Worm (Caenorhabditis elegans) whole organism, L1 larva: ENCODE results near the gene hpo-19.
A peak's percentile ranks its signal among the peaks of the same experiment; 100 is the strongest.

Experiments used
- C04F5.9 ChIP-seq: sonication (generic microtip); optimal IDR thresholded peaks from 2 replicates; lab custom pipeline; 2016; ENCODE audit warnings: missing genetic modification characterization, missing compliant biosample characterization
- C16A3.4 ChIP-seq: fragments of 150-350 bp; optimal IDR thresholded peaks from 2 replicates; lab custom pipeline; 2014; ENCODE audit warnings: missing biosample characterization, missing genetic modification characterization
- aha-1 ChIP-seq: fragments of 150-350 bp; optimal IDR thresholded peaks from 2 replicates; lab custom pipeline; 2014; ENCODE audit warnings: missing biosample characterization, missing genetic modification characterization
- alr-1 ChIP-seq: fragments of 200-800 bp; sonication (Bioruptor generic); optimal IDR thresholded peaks from 2 replicates; lab custom pipeline; 2018; ENCODE audit warnings: borderline replicate concordance, mild to moderate bottlenecking, missing genetic modification characterization, missing compliant biosample characterization
- aly-2 ChIP-seq: fragments of 150-350 bp; optimal IDR thresholded peaks from 2 replicates; lab custom pipeline; 2014; ENCODE audit warnings: missing biosample characterization, missing genetic modification characterization
- ama-1 ChIP-seq: fragments of 150-350 bp; optimal IDR thresholded peaks from 2 replicates; lab custom pipeline; 2014
- blmp-1 ChIP-seq: fragments of 150-350 bp; optimal IDR thresholded peaks from 2 replicates; lab custom pipeline; 2014; ENCODE audit warnings: missing biosample characterization, missing genetic modification characterization
- ceh-63 ChIP-seq: fragments of 200-800 bp; sonication (Bioruptor generic); optimal IDR thresholded peaks from 2 replicates; lab custom pipeline; 2018; ENCODE audit warnings: mild to moderate bottlenecking, missing genetic modification characterization, missing compliant biosample characterization
- ceh-8 ChIP-seq: fragments of 200-800 bp; sonication (Bioruptor generic); optimal IDR thresholded peaks from 2 replicates; lab custom pipeline; 2018; ENCODE audit warnings: mild to moderate bottlenecking, missing genetic modification characterization, moderate library complexity, missing compliant biosample characterization
- ceh-88 ChIP-seq: fragments of 200-800 bp; sonication (Bioruptor generic); IDR thresholded peaks from 2 replicates; pipeline ENCODE4 v1.3.6; 2022; ENCODE audit warnings: missing genetic modification characterization, missing compliant biosample characterization
- dsc-1 ChIP-seq: sonication (generic microtip); optimal IDR thresholded peaks from 2 replicates; lab custom pipeline; 2016; ENCODE audit warnings: mild to moderate bottlenecking, missing genetic modification characterization, missing compliant biosample characterization
- efl-3 ChIP-seq: fragments of 200-800 bp; sonication (Bioruptor generic); optimal IDR thresholded peaks from 2 replicates; lab custom pipeline; 2018; ENCODE audit warnings: mild to moderate bottlenecking, missing genetic modification characterization, missing compliant biosample characterization
- egl-27 ChIP-seq, 2 experiments: fragments of 150-350 bp in 1 of 2; sonication (generic microtip); optimal IDR thresholded peaks; 3 replicates each; lab custom pipeline; 2017 to 2018; ENCODE audit warnings: missing biosample characterization in 2 of 2, missing genetic modification characterization in 2 of 2, missing genetic modification reagents in 2 of 2
- ets-5 ChIP-seq: fragments of 200-800 bp; sonication (Bioruptor generic); IDR thresholded peaks from 2 replicates; pipeline ENCODE4 v1.3.6; 2022; ENCODE audit warnings: missing genetic modification characterization, missing compliant biosample characterization
- fkh-4 ChIP-seq: sonication (generic microtip); optimal IDR thresholded peaks from 2 replicates; lab custom pipeline; 2016; ENCODE audit warnings: missing compliant biosample characterization, missing genetic modification characterization, borderline replicate concordance
- fkh-8 ChIP-seq: sonication (generic microtip); optimal IDR thresholded peaks from 2 replicates; lab custom pipeline; 2016; ENCODE audit warnings: mild to moderate bottlenecking, missing genetic modification characterization, missing compliant biosample characterization
- fos-1 ChIP-seq: fragments of 150-350 bp; optimal IDR thresholded peaks from 2 replicates; lab custom pipeline; 2014; ENCODE audit warnings: missing biosample characterization, missing genetic modification characterization
- hlh-17 ChIP-seq: fragments of 200-800 bp; sonication (Bioruptor generic); optimal IDR thresholded peaks from 2 replicates; lab custom pipeline; 2018; ENCODE audit warnings: missing genetic modification characterization, mild to moderate bottlenecking, missing compliant biosample characterization, moderate library complexity, borderline replicate concordance
- hlh-4 ChIP-seq: sonication (generic microtip); optimal IDR thresholded peaks from 2 replicates; lab custom pipeline; 2016; ENCODE audit warnings: mild to moderate bottlenecking, missing genetic modification characterization, missing compliant biosample characterization
- hpl-2 ChIP-seq: fragments of 150-350 bp; optimal IDR thresholded peaks from 2 replicates; lab custom pipeline; 2014; ENCODE audit warnings: missing biosample characterization, missing genetic modification reagents, missing genetic modification characterization
- isw-1 ChIP-seq: fragments of 200-800 bp; sonication (Bioruptor generic); IDR thresholded peaks from 2 replicates; pipeline ENCODE4 v1.3.6; 2022; ENCODE audit warnings: missing genetic modification characterization, missing compliant biosample characterization
- jun-1 ChIP-seq: fragments of 150-350 bp; optimal IDR thresholded peaks from 2 replicates; lab custom pipeline; 2014; ENCODE audit warnings: missing biosample characterization, missing genetic modification reagents, missing genetic modification characterization
- lin-13 ChIP-seq: fragments of 150-350 bp; optimal IDR thresholded peaks from 2 replicates; lab custom pipeline; 2014; ENCODE audit warnings: missing biosample characterization, missing genetic modification reagents, missing genetic modification characterization
- lin-14 ChIP-seq: fragments of 200-800 bp; sonication (Bioruptor generic); optimal IDR thresholded peaks from 2 replicates; lab custom pipeline; 2018; ENCODE audit warnings: mild to moderate bottlenecking, missing genetic modification characterization, moderate library complexity, missing compliant biosample characterization
- lin-15B ChIP-seq: fragments of 150-350 bp; sonication (generic microtip); optimal IDR thresholded peaks from 3 replicates; lab custom pipeline; 2014; ENCODE audit warnings: missing biosample characterization, missing genetic modification characterization
- lin-35 ChIP-seq, 2 experiments: fragments of 150-350 bp; optimal IDR thresholded peaks; 2 replicates each; lab custom pipeline; 2014; ENCODE audit warnings: missing biosample characterization in 2 of 2, missing genetic modification characterization in 2 of 2, missing genetic modification reagents in 2 of 2
- lin-39 ChIP-seq: fragments of 150-350 bp; optimal IDR thresholded peaks from 2 replicates; lab custom pipeline; 2014; ENCODE audit warnings: missing biosample characterization, missing genetic modification reagents, missing genetic modification characterization
- lsy-2 ChIP-seq, 2 experiments: fragments of 150-350 bp; optimal IDR thresholded peaks; 2 replicates each; lab custom pipeline; 2014; ENCODE audit warnings: missing biosample characterization in 2 of 2, missing genetic modification characterization in 2 of 2
- mdl-1 ChIP-seq, 2 experiments: fragments of 150-350 bp; optimal IDR thresholded peaks; 2 replicates each; lab custom pipeline; 2014 to 2017; ENCODE audit warnings: missing biosample characterization in 2 of 2, missing genetic modification characterization in 2 of 2, inconsistent platforms in 1 of 2
- mef-2 ChIP-seq: fragments of 150-350 bp; optimal IDR thresholded peaks from 2 replicates; lab custom pipeline; 2014; ENCODE audit warnings: missing biosample characterization, missing genetic modification characterization
- nhr-11 ChIP-seq: fragments of 150-350 bp; optimal IDR thresholded peaks from 2 replicates; lab custom pipeline; 2014; ENCODE audit warnings: missing biosample characterization, missing genetic modification characterization
- nhr-12 ChIP-seq: sonication (generic microtip); optimal IDR thresholded peaks from 2 replicates; lab custom pipeline; 2017; ENCODE audit warnings: missing biosample characterization, missing genetic modification characterization
- nhr-19 ChIP-seq: fragments of 200-800 bp; sonication (Bioruptor generic); conservative IDR thresholded peaks from 2 replicates; pipeline ENCODE4 v1.3.6; 2022; ENCODE audit warnings: missing genetic modification characterization, missing compliant biosample characterization
- nhr-20 ChIP-seq: sonication (generic microtip); optimal IDR thresholded peaks from 2 replicates; lab custom pipeline; 2016; ENCODE audit warnings: mild to moderate bottlenecking, missing genetic modification characterization, missing compliant biosample characterization
- nhr-28 ChIP-seq: fragments of 150-350 bp; optimal IDR thresholded peaks from 2 replicates; lab custom pipeline; 2014; ENCODE audit warnings: missing biosample characterization, missing genetic modification characterization
- nhr-77 ChIP-seq: fragments of 150-350 bp; optimal IDR thresholded peaks from 2 replicates; lab custom pipeline; 2014; ENCODE audit warnings: missing biosample characterization, missing genetic modification characterization
- nhr-84 ChIP-seq: sonication (generic microtip); optimal IDR thresholded peaks from 2 replicates; lab custom pipeline; 2017; ENCODE audit warnings: missing biosample characterization, missing genetic modification characterization
- nhr-85 ChIP-seq: sonication (generic microtip); peaks from one replicate; lab custom pipeline; 2016; ENCODE audit warnings: missing genetic modification characterization, inconsistent platforms, missing compliant biosample characterization
- pag-3 ChIP-seq: sonication (generic microtip); optimal IDR thresholded peaks from 2 replicates; lab custom pipeline; 2017; ENCODE audit warnings: missing genetic modification characterization, mild to moderate bottlenecking, missing compliant biosample characterization, antibody characterized with exemption, borderline replicate concordance; ENCODE audit not compliant: insufficient read depth
- pax-3 ChIP-seq: fragments of 200-800 bp; sonication (Bioruptor generic); optimal IDR thresholded peaks from 2 replicates; lab custom pipeline; 2018; ENCODE audit warnings: mild to moderate bottlenecking, missing genetic modification characterization, moderate library complexity, missing compliant biosample characterization
- pqm-1 ChIP-seq: sonication (generic microtip); optimal IDR thresholded peaks from 3 replicates; lab custom pipeline; 2017; ENCODE audit warnings: missing biosample characterization, missing genetic modification characterization
- skn-1 ChIP-seq: fragments of 150-350 bp; optimal IDR thresholded peaks from 2 replicates; lab custom pipeline; 2014; ENCODE audit warnings: missing biosample characterization, missing genetic modification characterization
- snpc-4 ChIP-seq: fragments of 150-350 bp; optimal IDR thresholded peaks from 2 replicates; lab custom pipeline; 2014; ENCODE audit warnings: missing biosample characterization, missing genetic modification characterization
- snu-23 ChIP-seq: sonication (generic microtip); optimal IDR thresholded peaks from 2 replicates; lab custom pipeline; 2016; ENCODE audit warnings: missing genetic modification characterization, missing compliant biosample characterization
- sox-4 ChIP-seq: sonication (generic microtip); optimal IDR thresholded peaks from 2 replicates; lab custom pipeline; 2016; ENCODE audit warnings: missing genetic modification characterization, missing compliant biosample characterization
- tbx-2 ChIP-seq: sonication (generic microtip); optimal IDR thresholded peaks from 2 replicates; lab custom pipeline; 2016; ENCODE audit warnings: missing genetic modification characterization, missing compliant biosample characterization
- tlp-1 ChIP-seq: fragments of 150-350 bp; optimal IDR thresholded peaks from 2 replicates; lab custom pipeline; 2014; ENCODE audit warnings: missing biosample characterization, missing genetic modification characterization
- unc-62 ChIP-seq: fragments of 150-350 bp; optimal IDR thresholded peaks from 2 replicates; lab custom pipeline; 2014; ENCODE audit warnings: missing biosample characterization, missing genetic modification reagents, missing genetic modification characterization
- vab-15 ChIP-seq: sonication (generic microtip); optimal IDR thresholded peaks from 2 replicates; lab custom pipeline; 2017; ENCODE audit warnings: missing genotype, mild to moderate bottlenecking, missing genetic modification characterization, missing compliant biosample characterization
- zip-4 ChIP-seq: fragments of 200-800 bp; sonication (Bioruptor generic); optimal IDR thresholded peaks from 2 replicates; lab custom pipeline; 2018; ENCODE audit warnings: mild to moderate bottlenecking, missing genetic modification characterization, moderate library complexity, missing compliant biosample characterization
- ztf-11 ChIP-seq, 2 experiments: sonication (generic microtip); optimal IDR thresholded peaks; 2 replicates each; lab custom pipeline; 2016 to 2017; ENCODE audit warnings: missing genetic modification characterization in 2 of 2, missing biosample characterization in 1 of 2, missing compliant biosample characterization in 1 of 2
- ztf-4 ChIP-seq: fragments of 150-350 bp; optimal IDR thresholded peaks from 2 replicates; lab custom pipeline; 2014; ENCODE audit warnings: missing biosample characterization, missing genetic modification characterization

Gene hpo-19

DNA sequence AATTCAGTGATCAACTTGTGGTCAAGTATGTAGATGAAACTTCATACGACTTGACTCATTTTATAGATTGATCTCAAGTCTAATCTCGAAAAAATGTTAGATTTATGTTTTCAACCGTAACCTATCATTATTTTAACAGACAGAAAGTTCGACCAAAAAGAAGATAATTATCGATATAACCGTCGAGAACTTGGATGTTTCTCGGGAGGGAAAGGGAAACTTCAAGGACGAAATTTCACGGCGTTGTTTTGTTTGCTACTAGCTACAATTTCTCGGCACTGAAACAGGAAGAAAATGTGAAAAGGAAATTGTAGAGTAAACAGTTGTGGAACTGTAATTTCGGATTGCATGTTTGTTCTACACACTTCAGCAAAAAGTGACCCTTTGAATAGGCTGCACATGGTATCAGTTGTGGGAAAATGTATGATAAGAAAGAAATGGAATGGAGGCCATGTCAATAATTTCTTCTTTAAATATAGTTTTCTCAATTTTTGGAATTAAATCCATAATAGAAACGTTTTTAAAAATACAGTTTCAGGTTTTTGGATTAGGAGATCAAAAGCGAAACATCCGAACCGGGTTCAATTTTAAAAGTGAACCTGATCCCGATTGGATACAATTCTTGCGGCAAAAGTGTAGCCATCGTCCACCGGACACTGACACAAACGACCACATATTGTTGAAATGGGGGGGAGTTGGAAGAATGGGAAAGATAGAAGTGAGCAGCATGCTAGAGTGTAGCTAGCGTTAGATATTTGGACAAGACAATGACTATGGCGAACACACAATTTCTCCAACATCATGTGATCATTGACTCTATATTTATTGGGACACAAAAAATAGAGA lies 5.7 kb upstream of the hpo-19 start:
- TF ChIP-seq snpc-4 (tag; lab: Kevin White, UChicago) (no peak), zip-4 (GFP tag; lab: Kevin White, UChicago) (no peak), tbx-2 (no peak), nhr-19 (GFP tag; lab: Robert Waterston, UW) (no peak), C16A3.4 (tag; lab: Kevin White, UChicago) (no peak), vab-15 (tag; lab: Kevin White, UChicago) (no peak), sox-4 (tag; lab: Kevin White, UChicago) (no peak), efl-3 (no peak), lin-35 (GFP tag; optimal IDR thresholded peaks at IDR 0.05; lab: Kevin White, UChicago) (peak in 1 of 2 experiments; percentile 16), ztf-4 (tag; lab: Kevin White, UChicago) (no peak), lin-14 (GFP tag; lab: Kevin White, UChicago) (peak; percentile 22), nhr-77 (tag; lab: Kevin White, UChicago) (no peak), nhr-84 (tag; lab: Kevin White, UChicago) (no peak), fkh-8 (no peak), jun-1 (no peak), dsc-1 (tag; lab: Kevin White, UChicago) (no peak), mdl-1 (tag; optimal IDR thresholded peaks at IDR 0.05; lab: Kevin White, UChicago) (no peak), pax-3 (tag; lab: Kevin White, UChicago) (no peak), aha-1 (tag; lab: Kevin White, UChicago) (no peak), isw-1 (GFP tag; lab: Robert Waterston, UW) (no peak), aly-2 (tag; lab: Kevin White, UChicago) (no peak), ceh-88 (no peak), mef-2 (tag; lab: Kevin White, UChicago) (no peak), ztf-11 (tag; optimal IDR thresholded peaks at IDR 0.05; lab: Kevin White, UChicago) (no peak), pag-3 (tag; lab: Kevin White, UChicago) (no peak), lin-15B (tag; lab: Kevin White, UChicago) (no peak), hpl-2 (GFP tag; lab: Kevin White, UChicago) (no peak), nhr-28 (no peak), unc-62 (GFP tag; lab: Kevin White, UChicago) (no peak), snu-23 (GFP tag; lab: Kevin White, UChicago) (peak; percentile 3), nhr-12 (tag; lab: Kevin White, UChicago) (no peak), skn-1 (tag; lab: Kevin White, UChicago) (no peak), ceh-63 (GFP tag; lab: Kevin White, UChicago) (no peak), ceh-8 (GFP tag; lab: Kevin White, UChicago) (no peak), hlh-4 (tag; lab: Kevin White, UChicago) (no peak), lin-39 (no peak), hlh-17 (GFP tag; lab: Kevin White, UChicago) (no peak), nhr-11 (tag; lab: Kevin White, UChicago) (no peak), ama-1 (lab: Kevin White, UChicago) (no peak), tlp-1 (no peak), nhr-85 (tag; lab: Kevin White, UChicago) (no peak), egl-27 (tag; optimal IDR thresholded peaks at IDR 0.05; lab: Kevin White, UChicago) (no peak), pqm-1 (no peak), nhr-20 (tag; lab: Kevin White, UChicago) (peak; percentile 41), C04F5.9 (tag; lab: Kevin White, UChicago) (no peak), fkh-4 (tag; lab: Kevin White, UChicago) (no peak), alr-1 (tag; lab: Kevin White, UChicago) (no peak), ets-5 (no peak), blmp-1 (tag; lab: Kevin White, UChicago) (peak; percentile 92), lsy-2 (tag; optimal IDR thresholded peaks at IDR 0.05; lab: Kevin White, UChicago) (peak in 1 of 2 experiments; percentile 10), lin-13 (no peak), fos-1 (no peak)
